Worm (Caenorhabditis elegans) whole organism, L4/young adult: Measurements from ENCODE around the gene B0024.11.

Source experiments
- W03F9.2 ChIP-seq: fragments of 150-350 bp; optimal IDR thresholded peaks from 2 replicates; lab custom pipeline; 2014; ENCODE audit warnings: missing biosample characterization, missing genetic modification characterization
- him-1 ChIP-seq: sonication (generic microtip); optimal IDR thresholded peaks from 2 replicates; lab custom pipeline; 2016; ENCODE audit warnings: missing genotype, missing genetic modification reagents, missing genetic modification characterization, missing compliant biosample characterization

DNA sequence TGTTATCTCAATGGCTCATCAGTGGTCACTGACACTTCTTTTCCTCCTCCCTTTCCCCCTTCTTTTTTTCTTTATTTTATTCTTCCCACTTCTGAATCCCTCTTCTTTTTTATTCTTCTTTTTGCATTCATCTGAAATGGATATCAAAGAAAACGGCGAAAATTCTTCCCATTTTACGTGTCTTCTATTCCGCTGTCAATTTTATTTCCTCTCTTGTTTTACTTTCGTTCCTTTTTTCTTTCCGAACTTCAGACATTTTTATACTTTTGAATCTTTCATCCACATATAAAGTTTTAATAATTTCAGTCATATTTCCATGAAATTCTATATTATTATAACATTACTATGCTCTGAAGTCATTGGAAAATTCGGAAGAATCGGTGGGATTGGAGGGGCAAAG is 32.1 kb downstream of the B0024.11 start, which contains the start of gene B0024.3:
- TF ChIP-seq him-1 (tag; lab: Kevin White, UChicago) (no peak), W03F9.2 (tag; lab: Kevin White, UChicago) (no peak)
